Fruit fly (Drosophila melanogaster) whole organism, prepupa: Measurements from ENCODE around the gene Gcn5.

Experiments used
- CG11762 ChIP-seq: fragments of 200-800 bp; sonication (Bioruptor generic); optimal IDR thresholded peaks from 3 replicates; lab custom pipeline; 2016; ENCODE audit warnings: missing biosample characterization, missing genetic modification characterization; ENCODE audit not compliant: insufficient read depth
- CG16779 ChIP-seq: fragments of 200-800 bp; sonication (Bioruptor generic); optimal IDR thresholded peaks from 3 replicates; lab custom pipeline; 2017; ENCODE audit warnings: missing biosample characterization, mild to moderate bottlenecking, missing genetic modification characterization
- CG4318 ChIP-seq: fragments of 200-800 bp; sonication (Bioruptor generic); optimal IDR thresholded peaks from 3 replicates; lab custom pipeline; 2017; ENCODE audit warnings: missing biosample characterization, mild to moderate bottlenecking, missing genetic modification characterization
- CG8119 ChIP-seq: fragments of 200-800 bp; sonication (Bioruptor generic); IDR thresholded peaks from 3 replicates; pipeline ENCODE4 v1.3.6; 2022; ENCODE audit warnings: missing biosample characterization, missing genetic modification characterization
- Eip93F ChIP-seq: fragments of 200-800 bp; sonication (Bioruptor generic); optimal IDR thresholded peaks from 2 replicates; lab custom pipeline; 2016; ENCODE audit warnings: missing biosample characterization, mild to moderate bottlenecking, missing genetic modification characterization

DNA sequence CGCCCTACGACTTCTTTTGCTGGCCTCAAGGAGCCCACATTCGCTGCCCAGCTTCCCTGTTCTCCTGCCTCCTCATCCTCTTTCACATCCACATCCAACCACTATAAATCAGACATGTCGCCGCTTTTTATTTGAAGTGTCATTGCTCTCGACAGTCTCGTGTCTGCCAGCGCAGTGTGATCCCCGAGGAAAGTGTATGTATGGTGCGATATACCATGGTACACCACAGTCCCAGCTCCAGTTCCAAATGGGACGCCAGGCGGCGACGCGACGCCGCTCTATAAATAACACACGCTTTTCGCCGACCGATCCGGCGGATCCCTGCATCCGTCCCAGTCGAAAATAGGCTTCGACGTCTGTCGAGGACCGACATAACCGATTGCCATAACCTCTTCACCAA lies 45.6 kb downstream of the Gcn5 start:
- TF ChIP-seq CG16779 = no peak
- no peak for TF ChIP-seq CG8119 (GFP tag; lab: Robert Waterston, UW)
- TF ChIP-seq CG4318 (GFP tag; lab: Kevin White, UChicago) = no peak
- TF ChIP-seq CG11762 (GFP tag; lab: Kevin White, UChicago) = no peak
- no peak for TF ChIP-seq Eip93F
